Fruit fly (Drosophila melanogaster): Measurements from ENCODE around the gene CG33658.

The CG33658 gene

DNA sequence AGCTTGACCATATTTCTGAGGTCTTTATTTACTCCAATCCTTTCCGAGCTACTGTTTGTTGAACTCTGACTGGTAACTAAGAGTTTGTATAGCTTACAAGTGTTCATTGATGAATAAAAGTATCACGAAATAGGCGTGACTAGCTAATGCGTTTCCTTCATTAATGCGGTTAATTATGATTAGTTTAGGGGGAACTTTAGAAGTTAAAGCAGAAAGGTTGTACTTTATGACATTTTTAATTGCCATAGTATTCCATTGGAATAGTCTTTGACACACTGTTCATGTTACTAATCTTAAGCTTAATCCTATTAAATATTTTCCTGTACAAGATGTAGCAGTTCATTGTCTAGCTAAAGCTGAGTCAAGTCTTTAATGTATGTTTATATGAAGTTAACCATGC is 18.7 kb upstream of the CG33658 start, which contains the start of gene ppk22:
TSS of gene ppk22 (minus strand) at position 101 of the 400 bp plus-strand sequence.
- TF ChIP-seq CG12942 (GFP tag; optimal IDR thresholded peaks at IDR 0.05) (no peak), Ptx1 (GFP tag; IDR thresholded peaks at IDR 0.05) (no peak), nerfin-1 (tag; optimal IDR thresholded peaks at IDR 0.05) (no peak), Nf-YA (GFP tag; IDR thresholded peaks at IDR 0.05) (no peak), tx (GFP tag; optimal IDR thresholded peaks at IDR 0.05) (no peak), YL-1 (GFP tag; optimal IDR thresholded peaks at IDR 0.05) (no peak), CTCF (GFP tag; optimal IDR thresholded peaks at IDR 0.05) (no peak), CG10543 (GFP tag; optimal IDR thresholded peaks at IDR 0.05) (no peak), CG18619 (GFP tag; optimal IDR thresholded peaks at IDR 0.05) (no peak), CG8924 (tag; optimal IDR thresholded peaks at IDR 0.05) (no peak), Fer3 (tag; optimal IDR thresholded peaks at IDR 0.05) (no peak), CG3726 (GFP tag; IDR thresholded peaks at IDR 0.05) (no peak)

DNA sequence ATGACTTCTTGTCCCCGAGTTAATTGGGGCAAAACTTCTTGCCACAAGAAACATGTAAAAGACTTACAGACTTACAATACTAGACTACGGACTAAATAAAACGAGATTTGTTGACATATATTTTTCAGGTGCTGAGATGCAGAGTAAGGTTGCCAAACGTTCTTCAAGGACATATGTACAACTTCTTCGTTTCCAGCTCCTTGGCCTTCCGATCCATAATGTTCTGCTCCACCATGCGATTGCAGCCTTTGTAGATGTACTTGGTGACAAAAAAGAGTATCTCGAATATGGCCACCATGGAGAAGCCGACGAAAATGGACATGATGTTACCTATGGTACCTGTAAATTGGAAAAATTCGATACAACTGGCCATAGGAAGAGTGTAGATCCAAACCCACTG is 16.5 kb upstream of the CG33658 start, which contains the start of gene CAH4:
TSS of gene CAH4 (minus strand) at position 101 of the 400 bp plus-strand sequence.
- TF ChIP-seq insv (GFP tag; optimal IDR thresholded peaks at IDR 0.05) (no peak), knrl (GFP tag; IDR thresholded peaks at IDR 0.05; ENCODE audit: partially characterized antibody) (no peak), Sox100B (GFP tag; optimal IDR thresholded peaks at IDR 0.05) (no peak), gt (GFP tag; IDR thresholded peaks at IDR 0.05) (no peak), CG14965 (GFP tag; optimal IDR thresholded peaks at IDR 0.05; ENCODE audit: borderline replicate concordance) (no peak), CG17829 (tag; optimal IDR thresholded peaks at IDR 0.05) (no peak), Optix (GFP tag; IDR thresholded peaks at IDR 0.05) (no peak), Mrtf (GFP tag; IDR thresholded peaks at IDR 0.05) (no peak), bsh (GFP tag; optimal IDR thresholded peaks at IDR 0.05) (no peak), H2.0 (GFP tag; IDR thresholded peaks at IDR 0.05) (no peak), Usf (GFP tag; optimal IDR thresholded peaks at IDR 0.05) (no peak), sr (GFP tag; IDR thresholded peaks at IDR 0.05) (no peak), zfh2 (GFP tag; optimal IDR thresholded peaks at IDR 0.05) (no peak)

DNA sequence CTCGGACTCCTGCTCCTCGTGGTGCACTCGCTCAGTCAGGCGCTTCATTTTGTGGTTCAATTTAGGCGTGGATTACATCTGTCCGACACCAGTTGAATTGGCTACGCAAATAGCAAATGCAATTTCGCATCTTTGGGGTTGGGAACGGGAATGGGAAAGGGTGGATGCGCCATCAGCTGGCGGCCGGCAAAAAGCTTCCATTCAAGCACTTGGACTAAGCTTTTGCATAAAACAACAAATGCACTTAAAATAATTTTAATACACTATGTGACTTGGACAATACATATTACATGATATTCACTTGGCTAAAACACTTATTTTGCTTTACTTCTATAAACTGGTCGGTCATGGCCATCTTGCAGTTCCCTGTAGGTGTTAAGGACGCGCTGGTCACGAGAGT is 15.2 kb upstream of the CG33658 start, which contains the start of gene HDAC11:
TSS of gene HDAC11 (minus strand) at position 101 of the 400 bp plus-strand sequence.
- no peak for TF ChIP-seq fd3F (GFP tag; optimal IDR thresholded peaks at IDR 0.05)

DNA sequence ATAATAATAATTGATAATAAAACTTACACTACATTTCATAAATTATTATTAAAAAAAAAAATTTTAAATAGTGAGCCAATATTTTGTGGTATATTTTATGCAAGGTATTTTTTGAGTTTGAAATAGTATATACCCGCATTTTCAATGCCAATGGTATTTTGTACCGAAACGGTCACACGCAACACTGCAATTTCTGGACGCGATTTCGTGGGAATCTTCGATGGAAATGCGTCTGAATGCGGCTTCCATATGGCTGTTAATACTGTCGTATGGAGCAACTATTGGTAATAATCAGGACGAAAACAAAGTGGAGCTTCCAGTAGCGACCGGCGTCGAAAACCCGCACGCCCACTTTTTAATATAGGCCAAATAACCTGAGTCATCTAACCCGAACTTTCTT is 10.5 kb upstream of the CG33658 start, which contains the start of gene Nct:
TSS of gene Nct (plus strand) at position 173 of the 400 bp plus-strand sequence.
- TF ChIP-seq Hr3 (GFP tag; optimal IDR thresholded peaks at IDR 0.05) (no peak), CG4707 (GFP tag; optimal IDR thresholded peaks at IDR 0.05) (no peak), tin (GFP tag; optimal IDR thresholded peaks at IDR 0.05) (no peak), CG14965 (GFP tag; optimal IDR thresholded peaks at IDR 0.05; ENCODE audit: borderline replicate concordance) (no peak), MBD-R2 (GFP tag; IDR thresholded peaks at IDR 0.05) (peak; percentile 71; the same call in 1 of the 2 replicates), kay (GFP tag; optimal IDR thresholded peaks at IDR 0.05) (peak; percentile 1), klu (GFP tag; IDR thresholded peaks at IDR 0.05) (no peak), ftz-f1 (GFP tag; optimal IDR thresholded peaks at IDR 0.05) (peak; percentile 0), CG1832 (GFP tag; optimal IDR thresholded peaks at IDR 0.05) (no peak), CG9876 (GFP tag; optimal IDR thresholded peaks at IDR 0.05) (no peak), CG30431 (GFP tag; optimal IDR thresholded peaks at IDR 0.05) (no peak), Neu2 (GFP tag; optimal IDR thresholded peaks at IDR 0.05; ENCODE audit: borderline replicate concordance) (no peak), her (GFP tag; optimal IDR thresholded peaks at IDR 0.05) (no peak), sim (GFP tag; IDR thresholded peaks at IDR 0.05) (no peak), CHES-1-like (GFP tag; optimal IDR thresholded peaks at IDR 0.05) (no peak), dati (GFP tag; IDR thresholded peaks at IDR 0.05) (no peak), Ets65A (GFP tag) (no peak), Dp (GFP tag; optimal IDR thresholded peaks at IDR 0.05) (peak; percentile 60), CG11696 (GFP tag; IDR thresholded peaks at IDR 0.05) (no peak), CG15269 (tag; optimal IDR thresholded peaks at IDR 0.05) (no peak), CG13287 (GFP tag; IDR thresholded peaks at IDR 0.05; ENCODE audit: partially characterized antibody) (peak; percentile 35; the same call in 1 of the 2 replicates), ab (GFP tag; optimal IDR thresholded peaks at IDR 0.05) (no peak), da (GFP tag; optimal IDR thresholded peaks at IDR 0.05) (no peak), CG3163 (GFP tag; optimal IDR thresholded peaks at IDR 0.05) (no peak)
